Worm (Caenorhabditis elegans) whole organism, L4 larva: Measurements from ENCODE around the gene mnm-2.

Source experiments
- ZK546.5 ChIP-seq, 2 experiments: sonication (generic microtip); optimal IDR thresholded peaks; 2 replicates each; lab custom pipeline; 2017; ENCODE audit warnings: missing biosample characterization in 2 of 2, missing genetic modification characterization in 2 of 2
- ama-1 ChIP-seq: fragments of 150-350 bp; optimal IDR thresholded peaks from 2 replicates; lab custom pipeline; 2014; ENCODE audit warnings: inconsistent platforms, mixed read lengths
- ceh-82 ChIP-seq: sonication (generic microtip); optimal IDR thresholded peaks from 2 replicates; lab custom pipeline; 2017; ENCODE audit warnings: missing biosample characterization, missing genetic modification characterization
- cey-2 ChIP-seq: sonication (generic microtip); optimal IDR thresholded peaks from 3 replicates; lab custom pipeline; 2017; ENCODE audit warnings: missing genetic modification characterization, mild to moderate bottlenecking, missing compliant biosample characterization, antibody characterized with exemption, borderline replicate concordance; ENCODE audit not compliant: insufficient read depth
- egl-27 ChIP-seq: sonication (generic microtip); optimal IDR thresholded peaks from 3 replicates; lab custom pipeline; 2017; ENCODE audit warnings: missing biosample characterization, missing genetic modification reagents, missing genetic modification characterization
- fkh-10 ChIP-seq: fragments of 150-350 bp; optimal IDR thresholded peaks from 2 replicates; lab custom pipeline; 2014; ENCODE audit warnings: missing biosample characterization, missing genetic modification reagents, missing genetic modification characterization
- gei-8 ChIP-seq: fragments of 200-800 bp; sonication (Bioruptor generic); optimal IDR thresholded peaks from 2 replicates; lab custom pipeline; 2018; ENCODE audit warnings: mild to moderate bottlenecking, missing genetic modification characterization, missing compliant biosample characterization
- lin-13 ChIP-seq: fragments of 150-350 bp; optimal IDR thresholded peaks from 2 replicates; lab custom pipeline; 2014; ENCODE audit warnings: missing biosample characterization, missing genetic modification reagents, missing genetic modification characterization
- nhr-11 ChIP-seq: fragments of 150-350 bp; optimal IDR thresholded peaks from 2 replicates; lab custom pipeline; 2014; ENCODE audit warnings: missing biosample characterization, missing genetic modification characterization
- nhr-28 ChIP-seq: fragments of 150-350 bp; optimal IDR thresholded peaks from 2 replicates; lab custom pipeline; 2014; ENCODE audit warnings: missing biosample characterization, missing genetic modification characterization
- nhr-6 ChIP-seq: fragments of 150-350 bp; optimal IDR thresholded peaks from 2 replicates; lab custom pipeline; 2014; ENCODE audit warnings: missing biosample characterization, missing genetic modification characterization
- unc-39 ChIP-seq: sonication (generic microtip); optimal IDR thresholded peaks from 2 replicates; lab custom pipeline; 2017; ENCODE audit warnings: missing biosample characterization, missing genetic modification characterization

ce11 chrX:7430483-7430882 lies 5.8 kb upstream of the mnm-2 start:
- no peak for TF ChIP-seq egl-27 (tag; lab: Kevin White, UChicago)
- peak; percentile 42 for TF ChIP-seq nhr-28 (tag; lab: Kevin White, UChicago)
- TF ChIP-seq ZK546.5 (tag; optimal IDR thresholded peaks at IDR 0.05; lab: Kevin White, UChicago) = no peak
- no peak for TF ChIP-seq ama-1 (lab: Kevin White, UChicago)
- TF ChIP-seq lin-13 (GFP tag; lab: Kevin White, UChicago) = no peak
- TF ChIP-seq fkh-10 (GFP tag; lab: Kevin White, UChicago) = no peak
- no peak for TF ChIP-seq unc-39 (tag; lab: Kevin White, UChicago)
- no peak for TF ChIP-seq cey-2
- no peak for TF ChIP-seq gei-8
- no peak for TF ChIP-seq nhr-11 (tag; lab: Kevin White, UChicago)
- TF ChIP-seq ceh-82 (tag; lab: Kevin White, UChicago) = no peak
- no peak for TF ChIP-seq nhr-6
